Worm (Caenorhabditis elegans) whole organism, L2 larva: Measurements from ENCODE around the gene fbxa-63.

Experiments
- C34F6.9 ChIP-seq: fragments of 150-350 bp; optimal IDR thresholded peaks from 2 replicates; lab custom pipeline; 2014; ENCODE audit warnings: missing biosample characterization, missing genetic modification characterization
- F13H6.1 ChIP-seq: sonication (generic microtip); optimal IDR thresholded peaks from 2 replicates; lab custom pipeline; 2016; ENCODE audit warnings: missing genetic modification characterization, missing compliant biosample characterization
- R02D3.7 ChIP-seq: fragments of 150-350 bp; optimal IDR thresholded peaks from 2 replicates; lab custom pipeline; 2014; ENCODE audit warnings: missing biosample characterization, missing genetic modification characterization
- alr-1 ChIP-seq: fragments of 150-350 bp; optimal IDR thresholded peaks from 2 replicates; lab custom pipeline; 2014; ENCODE audit warnings: missing biosample characterization, missing genetic modification characterization
- ama-1 ChIP-seq: fragments of 150-350 bp; optimal IDR thresholded peaks from 2 replicates; lab custom pipeline; 2018; ENCODE audit warnings: inconsistent platforms
- blmp-1 ChIP-seq: sonication (generic microtip); optimal IDR thresholded peaks from 2 replicates; lab custom pipeline; 2017; ENCODE audit warnings: missing genetic modification characterization, mild to moderate bottlenecking, missing compliant biosample characterization, antibody characterized with exemption, moderate library complexity; ENCODE audit not compliant: insufficient read depth
- ceh-82 ChIP-seq: fragments of 150-350 bp; optimal IDR thresholded peaks from 2 replicates; lab custom pipeline; 2014; ENCODE audit warnings: missing biosample characterization, missing genetic modification characterization
- crh-2 ChIP-seq: sonication (generic microtip); optimal IDR thresholded peaks from 2 replicates; lab custom pipeline; 2017; ENCODE audit warnings: missing biosample characterization, missing genetic modification characterization
- elt-1 ChIP-seq: fragments of 150-350 bp; optimal IDR thresholded peaks from 2 replicates; lab custom pipeline; 2014; ENCODE audit warnings: missing biosample characterization, missing genetic modification characterization
- elt-3 ChIP-seq: sonication (generic microtip); optimal IDR thresholded peaks from 2 replicates; lab custom pipeline; 2017; ENCODE audit warnings: missing biosample characterization, missing genetic modification characterization
- fos-1 ChIP-seq: fragments of 150-350 bp; optimal IDR thresholded peaks from 2 replicates; lab custom pipeline; 2014; ENCODE audit warnings: missing biosample characterization, missing genetic modification characterization
- gmeb-1 ChIP-seq: fragments of 150-350 bp; optimal IDR thresholded peaks from 2 replicates; lab custom pipeline; 2014; ENCODE audit warnings: missing biosample characterization, missing genetic modification characterization
- lin-11 ChIP-seq: fragments of 150-350 bp; sonication (generic microtip); optimal IDR thresholded peaks from 2 replicates; lab custom pipeline; 2014; ENCODE audit warnings: missing biosample characterization, missing genetic modification characterization, inconsistent platforms, mixed read lengths
- lin-13 ChIP-seq: fragments of 150-350 bp; optimal IDR thresholded peaks from 2 replicates; lab custom pipeline; 2014; ENCODE audit warnings: missing biosample characterization, missing genetic modification reagents, missing genetic modification characterization
- lsy-2 ChIP-seq, 2 experiments: fragments of 150-350 bp in 1 of 2; sonication (generic microtip) in 1 of 2; optimal IDR thresholded peaks; 2 replicates each; lab custom pipeline; 2014 to 2017; ENCODE audit warnings: missing biosample characterization in 2 of 2, missing genetic modification characterization in 2 of 2
- mab-5 ChIP-seq: fragments of 150-350 bp; optimal IDR thresholded peaks from 2 replicates; lab custom pipeline; 2014; ENCODE audit warnings: missing biosample characterization, missing genetic modification characterization
- mbf-1 ChIP-seq: sonication (generic microtip); optimal IDR thresholded peaks from 2 replicates; lab custom pipeline; 2017; ENCODE audit warnings: missing biosample characterization, missing genetic modification characterization
- mdl-1 ChIP-seq, 2 experiments: fragments of 150-350 bp in 1 of 2; sonication (generic microtip) in 1 of 2; optimal IDR thresholded peaks; 2 replicates each; lab custom pipeline; 2017; ENCODE audit warnings: missing biosample characterization in 2 of 2, missing genetic modification characterization in 2 of 2
- nhr-10 ChIP-seq: sonication (generic microtip); optimal IDR thresholded peaks from 2 replicates; lab custom pipeline; 2017; ENCODE audit warnings: missing biosample characterization, missing genetic modification characterization
- nhr-12 ChIP-seq: fragments of 150-350 bp; optimal IDR thresholded peaks from 2 replicates; lab custom pipeline; 2014; ENCODE audit warnings: missing biosample characterization, missing genetic modification characterization
- nhr-129 ChIP-seq: fragments of 150-350 bp; optimal IDR thresholded peaks from 2 replicates; lab custom pipeline; 2014; ENCODE audit warnings: missing biosample characterization, missing genetic modification characterization
- nhr-21 ChIP-seq: fragments of 150-350 bp; optimal IDR thresholded peaks from 2 replicates; lab custom pipeline; 2014; ENCODE audit warnings: missing biosample characterization, missing genetic modification characterization
- nhr-23 ChIP-seq: fragments of 150-350 bp; optimal IDR thresholded peaks from 2 replicates; lab custom pipeline; 2014; ENCODE audit warnings: missing biosample characterization, missing genetic modification reagents, missing genetic modification characterization
- nhr-237 ChIP-seq: fragments of 150-350 bp; optimal IDR thresholded peaks from 2 replicates; lab custom pipeline; 2014; ENCODE audit warnings: missing biosample characterization, missing genetic modification characterization
- nhr-25 ChIP-seq: fragments of 150-350 bp; sonication (generic microtip); optimal IDR thresholded peaks from 3 replicates; lab custom pipeline; 2014; ENCODE audit warnings: missing biosample characterization, missing genetic modification characterization
- nhr-6 ChIP-seq: fragments of 150-350 bp; optimal IDR thresholded peaks from 2 replicates; lab custom pipeline; 2014; ENCODE audit warnings: missing biosample characterization, missing genetic modification characterization
- peb-1 ChIP-seq: fragments of 150-350 bp; optimal IDR thresholded peaks from 2 replicates; lab custom pipeline; 2014; ENCODE audit warnings: missing biosample characterization, missing genetic modification characterization
- sem-4 ChIP-seq: fragments of 150-350 bp; optimal IDR thresholded peaks from 2 replicates; lab custom pipeline; 2014; ENCODE audit warnings: missing biosample characterization, missing genetic modification reagents, missing genetic modification characterization
- sma-3 ChIP-seq: sonication (generic microtip); optimal IDR thresholded peaks from 2 replicates; lab custom pipeline; 2016; ENCODE audit warnings: missing genetic modification reagents, missing genetic modification characterization, missing compliant biosample characterization
- sma-9 ChIP-seq, 2 experiments: fragments of 150-350 bp in 1 of 2; sonication (generic microtip) in 1 of 2; optimal IDR thresholded peaks; 2 replicates each; lab custom pipeline; 2014 to 2016; ENCODE audit warnings: missing genetic modification characterization in 2 of 2, mild to moderate bottlenecking in 1 of 2, missing biosample characterization in 1 of 2, missing compliant biosample characterization in 1 of 2, missing genetic modification reagents in 1 of 2, moderate library complexity in 1 of 2
- unc-55 ChIP-seq: fragments of 150-350 bp; sonication (generic microtip); optimal IDR thresholded peaks from 3 replicates; lab custom pipeline; 2014; ENCODE audit warnings: missing biosample characterization, missing genetic modification reagents, missing genetic modification characterization
- zag-1 ChIP-seq: fragments of 150-350 bp; optimal IDR thresholded peaks from 2 replicates; lab custom pipeline; 2014; ENCODE audit warnings: missing biosample characterization, missing genetic modification characterization
- ztf-11 ChIP-seq: sonication (generic microtip); optimal IDR thresholded peaks from 2 replicates; lab custom pipeline; 2017; ENCODE audit warnings: missing biosample characterization, missing genetic modification characterization
- ztf-4 ChIP-seq: fragments of 150-350 bp; optimal IDR thresholded peaks from 2 replicates; lab custom pipeline; 2014; ENCODE audit warnings: missing biosample characterization, missing genetic modification characterization

fbxa-63 gene

ce11 chrIII:1243199-1243598 is at the start of gene fbxa-63:
Gene fbxa-63, plus strand, starts transcription at chrIII:1243508.
- peak; percentile 32 to 41 for TF ChIP-seq lsy-2 (tag; optimal IDR thresholded peaks at IDR 0.05; lab: Kevin White, UChicago)
- peak; percentile 81 for TF ChIP-seq unc-55
- peak; percentile 99 for TF ChIP-seq nhr-129
- no peak for TF ChIP-seq nhr-12 (tag; lab: Kevin White, UChicago)
- no peak for TF ChIP-seq crh-2 (tag; lab: Kevin White, UChicago)
- TF ChIP-seq sma-9 (GFP tag; optimal IDR thresholded peaks at IDR 0.05; lab: Kevin White, UChicago), result peak; percentile 33
- TF ChIP-seq sma-9 (tag; optimal IDR thresholded peaks at IDR 0.05; lab: Kevin White, UChicago), result no peak
- TF ChIP-seq C34F6.9 (tag; lab: Kevin White, UChicago), result peak; percentile 59
- TF ChIP-seq ama-1 (lab: Kevin White, UChicago), result no peak

- TF ChIP-seq peb-1 (no peak), ama-1 (lab: Kevin White, UChicago) (no peak)
These were observed 47.1 kb upstream of the fbxa-63 start, which contains the start of gene dss-1 for ce11 chrIII:1196192-1196591. Gene dss-1, minus strand, starts transcription at chrIII:1196292.

ce11 chrIII:1201958-1202596 is 41.2 kb upstream of the fbxa-63 start, which contains the start of the genes mrpl-45 and Y119D3B.12:
Gene mrpl-45, minus strand, starts transcription at chrIII:1202008.
Gene Y119D3B.12, plus strand, starts transcription at chrIII:1202546.
- peak; percentile 26 for TF ChIP-seq sem-4 (tag; lab: Kevin White, UChicago)
- no peak for TF ChIP-seq elt-1 (tag; lab: Kevin White, UChicago)
- peak; percentile 2 for TF ChIP-seq zag-1 (tag; lab: Kevin White, UChicago)
- no peak for TF ChIP-seq elt-3 (tag; lab: Kevin White, UChicago)
- peak; percentile 74 for TF ChIP-seq F13H6.1 (tag; lab: Kevin White, UChicago)
- TF ChIP-seq lin-13 (GFP tag; lab: Kevin White, UChicago), result peak; percentile 91
- peak; percentile 84 to 91 for TF ChIP-seq lsy-2 (tag; optimal IDR thresholded peaks at IDR 0.05; lab: Kevin White, UChicago)
- peak; percentile 15 for TF ChIP-seq nhr-21 (tag; lab: Kevin White, UChicago)
- peak; percentile 70 for TF ChIP-seq sma-3 (GFP tag; lab: Kevin White, UChicago)
- TF ChIP-seq ztf-4 (tag; lab: Kevin White, UChicago), result peak; percentile 30
- TF ChIP-seq nhr-23 (tag; lab: Kevin White, UChicago), result no peak
- TF ChIP-seq R02D3.7 (tag; lab: Kevin White, UChicago), result peak; percentile 24
- TF ChIP-seq gmeb-1 (tag; lab: Kevin White, UChicago), result peak; percentile 87
- TF ChIP-seq unc-55, result peak; percentile 95
- peak; percentile 78 for TF ChIP-seq lin-11 (tag; lab: Kevin White, UChicago)
- no peak for TF ChIP-seq blmp-1
- TF ChIP-seq fos-1 (tag; lab: Kevin White, UChicago), result peak; percentile 31
- TF ChIP-seq sma-9 (GFP tag; optimal IDR thresholded peaks at IDR 0.05; lab: Kevin White, UChicago), result no peak
- TF ChIP-seq sma-9 (tag; optimal IDR thresholded peaks at IDR 0.05; lab: Kevin White, UChicago), result no peak
- peak; percentile 68 for TF ChIP-seq mab-5 (tag; lab: Kevin White, UChicago)
- TF ChIP-seq nhr-6 (tag; lab: Kevin White, UChicago), result no peak
- TF ChIP-seq crh-2 (tag; lab: Kevin White, UChicago), result peak; percentile 73
- TF ChIP-seq C34F6.9 (tag; lab: Kevin White, UChicago), result peak; percentile 83
- peak; percentile 71 for TF ChIP-seq nhr-25 (tag; lab: Kevin White, UChicago)
- TF ChIP-seq nhr-129, result peak; percentile 36

ce11 chrIII:1205421-1205820 is 37.9 kb upstream of the fbxa-63 start:
- TF ChIP-seq zag-1 (tag; lab: Kevin White, UChicago), result no peak
- TF ChIP-seq ztf-4 (tag; lab: Kevin White, UChicago), result no peak
- TF ChIP-seq F13H6.1 (tag; lab: Kevin White, UChicago), result no peak
- no peak for TF ChIP-seq nhr-10 (tag; lab: Kevin White, UChicago)
- TF ChIP-seq R02D3.7 (tag; lab: Kevin White, UChicago), result no peak
- no peak for TF ChIP-seq nhr-23 (tag; lab: Kevin White, UChicago)
- no peak for TF ChIP-seq crh-2 (tag; lab: Kevin White, UChicago)
- TF ChIP-seq lin-13 (GFP tag; lab: Kevin White, UChicago), result no peak

ce11 chrIII:1206331-1206730 is 37.0 kb upstream of the fbxa-63 start:
- no peak for TF ChIP-seq F13H6.1 (tag; lab: Kevin White, UChicago)

- TF ChIP-seq F13H6.1 (tag; lab: Kevin White, UChicago) (no peak), mdl-1 (tag; optimal IDR thresholded peaks at IDR 0.05; lab: Kevin White, UChicago) (no peak), alr-1 (tag; lab: Kevin White, UChicago) (no peak), nhr-25 (tag; lab: Kevin White, UChicago) (no peak), crh-2 (tag; lab: Kevin White, UChicago) (no peak), sma-3 (GFP tag; lab: Kevin White, UChicago) (no peak), ceh-82 (tag; lab: Kevin White, UChicago) (no peak), elt-3 (tag; lab: Kevin White, UChicago) (no peak), fos-1 (tag; lab: Kevin White, UChicago) (no peak), R02D3.7 (tag; lab: Kevin White, UChicago) (no peak), blmp-1 (no peak), nhr-237 (tag; lab: Kevin White, UChicago) (no peak), mbf-1 (tag; lab: Kevin White, UChicago) (no peak), ama-1 (lab: Kevin White, UChicago) (no peak), nhr-10 (tag; lab: Kevin White, UChicago) (no peak), sem-4 (tag; lab: Kevin White, UChicago) (no peak), ztf-11 (tag; lab: Kevin White, UChicago) (no peak)
These were observed 36.3 kb upstream of the fbxa-63 start for ce11 chrIII:1207027-1207426.
